Worm (Caenorhabditis elegans) whole organism, late embryonic: ENCODE measurements around the gene F26D2.16.
A peak's percentile ranks its signal among the peaks of the same experiment; 100 is the strongest.

Experiments
- K09A11.1 ChIP-seq: sonication (generic microtip); optimal IDR thresholded peaks from 2 replicates; lab custom pipeline; 2017; ENCODE audit warnings: antibody characterized with exemption, mild to moderate bottlenecking, missing genetic modification characterization, missing compliant biosample characterization; ENCODE audit not compliant: insufficient read depth
- T23F11.4 ChIP-seq: fragments of 200-800 bp; sonication (Bioruptor generic); optimal IDR thresholded peaks from 2 replicates; lab custom pipeline; 2018; ENCODE audit warnings: mild to moderate bottlenecking, missing genetic modification characterization, missing compliant biosample characterization
- Y22D7AL.16 ChIP-seq: sonication (generic microtip); optimal IDR thresholded peaks from 2 replicates; lab custom pipeline; 2016; ENCODE audit warnings: missing genetic modification characterization, missing compliant biosample characterization
- ahr-1 ChIP-seq: sonication (generic microtip); optimal IDR thresholded peaks from 2 replicates; lab custom pipeline; 2016; ENCODE audit warnings: missing genetic modification characterization, missing compliant biosample characterization
- ama-1 ChIP-seq: fragments of 150-350 bp; optimal IDR thresholded peaks from 2 replicates; lab custom pipeline; 2014
- ceh-14 ChIP-seq: sonication (generic microtip); optimal IDR thresholded peaks from 2 replicates; lab custom pipeline; 2016; ENCODE audit warnings: missing genotype, missing genetic modification characterization, missing compliant biosample characterization
- ceh-22 ChIP-seq: sonication (generic microtip); optimal IDR thresholded peaks from 2 replicates; lab custom pipeline; 2017; ENCODE audit warnings: missing biosample characterization, missing genetic modification characterization
- ceh-24 ChIP-seq: sonication (generic microtip); optimal IDR thresholded peaks from 2 replicates; lab custom pipeline; 2016; ENCODE audit warnings: mild to moderate bottlenecking, missing genetic modification characterization, missing compliant biosample characterization
- ceh-31 ChIP-seq: sonication (generic microtip); optimal IDR thresholded peaks from 2 replicates; lab custom pipeline; 2016; ENCODE audit warnings: missing genetic modification characterization, missing compliant biosample characterization
- ceh-34 ChIP-seq: sonication (generic microtip); optimal IDR thresholded peaks from 2 replicates; lab custom pipeline; 2016; ENCODE audit warnings: mild to moderate bottlenecking, missing genetic modification characterization, missing compliant biosample characterization
- ceh-48 ChIP-seq: sonication (generic microtip); optimal IDR thresholded peaks from 2 replicates; lab custom pipeline; 2016; ENCODE audit warnings: missing genetic modification characterization, inconsistent platforms, missing compliant biosample characterization
- elt-4 ChIP-seq: sonication (generic microtip); optimal IDR thresholded peaks from 2 replicates; lab custom pipeline; 2016; ENCODE audit warnings: missing genetic modification characterization, missing compliant biosample characterization
- ets-4 ChIP-seq: sonication (generic microtip); optimal IDR thresholded peaks from 2 replicates; lab custom pipeline; 2016; ENCODE audit warnings: missing genetic modification characterization, missing compliant biosample characterization
- eyg-1 ChIP-seq: sonication (generic microtip); optimal IDR thresholded peaks from 2 replicates; lab custom pipeline; 2016; ENCODE audit warnings: missing genotype, missing genetic modification characterization, missing compliant biosample characterization
- fax-1 ChIP-seq: sonication (generic microtip); optimal IDR thresholded peaks from 2 replicates; lab custom pipeline; 2016; ENCODE audit warnings: missing genotype, missing genetic modification characterization, missing compliant biosample characterization
- fkh-6 ChIP-seq: sonication (generic microtip); optimal IDR thresholded peaks from 2 replicates; lab custom pipeline; 2016; ENCODE audit warnings: missing genetic modification characterization, missing compliant biosample characterization
- gmeb-2 ChIP-seq: sonication (generic microtip); optimal IDR thresholded peaks from 2 replicates; lab custom pipeline; 2016; ENCODE audit warnings: missing genetic modification characterization, inconsistent platforms, missing compliant biosample characterization
- hlh-15 ChIP-seq: sonication (generic microtip); optimal IDR thresholded peaks from 2 replicates; lab custom pipeline; 2016; ENCODE audit warnings: missing genetic modification characterization, missing compliant biosample characterization
- hlh-6 ChIP-seq: sonication (generic microtip); optimal IDR thresholded peaks from 2 replicates; lab custom pipeline; 2016; ENCODE audit warnings: missing genotype, missing genetic modification characterization, missing compliant biosample characterization
- lin-11 ChIP-seq: fragments of 200-800 bp; sonication (Bioruptor generic); optimal IDR thresholded peaks from 2 replicates; lab custom pipeline; 2018; ENCODE audit warnings: mild to moderate bottlenecking, missing genetic modification characterization, missing compliant biosample characterization
- madf-2 ChIP-seq: sonication (generic microtip); optimal IDR thresholded peaks from 2 replicates; lab custom pipeline; 2017; ENCODE audit warnings: missing genetic modification characterization, missing compliant biosample characterization
- odd-2 ChIP-seq: sonication (generic microtip); optimal IDR thresholded peaks from 2 replicates; lab custom pipeline; 2017; ENCODE audit warnings: antibody characterized with exemption, mild to moderate bottlenecking, missing genetic modification characterization, missing compliant biosample characterization
- pat-9 ChIP-seq: fragments of 200-800 bp; sonication (Bioruptor generic); optimal IDR thresholded peaks from 2 replicates; lab custom pipeline; 2018; ENCODE audit warnings: mild to moderate bottlenecking, missing genetic modification characterization, moderate library complexity, missing compliant biosample characterization
- pax-1 ChIP-seq: fragments of 150-350 bp; optimal IDR thresholded peaks from 2 replicates; lab custom pipeline; 2014; ENCODE audit warnings: missing biosample characterization, missing genetic modification characterization
- pha-2 ChIP-seq: sonication (generic microtip); optimal IDR thresholded peaks from 2 replicates; lab custom pipeline; 2017; ENCODE audit warnings: mild to moderate bottlenecking, missing genetic modification characterization, missing compliant biosample characterization
- pha-4 ChIP-seq: fragments of 150-350 bp; optimal IDR thresholded peaks from 2 replicates; lab custom pipeline; 2018; ENCODE audit warnings: missing biosample characterization, missing genetic modification reagents, missing genetic modification characterization
- pros-1 ChIP-seq: fragments of 150-350 bp; optimal IDR thresholded peaks from 2 replicates; lab custom pipeline; 2014; ENCODE audit warnings: missing biosample characterization, missing genetic modification reagents, missing genetic modification characterization
- rnt-1 ChIP-seq: sonication (generic microtip); optimal IDR thresholded peaks from 2 replicates; lab custom pipeline; 2016; ENCODE audit warnings: missing genetic modification characterization, missing compliant biosample characterization
- sox-4 ChIP-seq: sonication (generic microtip); optimal IDR thresholded peaks from 2 replicates; lab custom pipeline; 2017; ENCODE audit warnings: mild to moderate bottlenecking, missing genetic modification characterization, inconsistent platforms, missing compliant biosample characterization
- ttx-3 ChIP-seq: sonication (generic microtip); optimal IDR thresholded peaks from 2 replicates; lab custom pipeline; 2016; ENCODE audit warnings: missing genetic modification reagents, missing genetic modification characterization, missing compliant biosample characterization
- unc-3 ChIP-seq, 2 experiments: fragments of 200-800 bp in 1 of 2; sonication (Bioruptor generic) in 1 of 2; sonication (generic microtip) in 1 of 2; conservative IDR thresholded peaks in 1 of 2; optimal IDR thresholded peaks in 1 of 2; 2 replicates each; pipeline versions ENCODE4 v1.3.6 to Lab custom; 2016 to 2022; ENCODE audit warnings: missing compliant biosample characterization in 2 of 2, missing genetic modification characterization in 2 of 2, missing genetic modification reagents in 1 of 2
- unc-42 ChIP-seq: sonication (generic microtip); optimal IDR thresholded peaks from 2 replicates; lab custom pipeline; 2016; ENCODE audit warnings: missing genotype, missing genetic modification characterization, missing compliant biosample characterization
- zip-5 ChIP-seq: sonication (generic microtip); optimal IDR thresholded peaks from 2 replicates; lab custom pipeline; 2016; ENCODE audit warnings: missing genetic modification characterization, missing compliant biosample characterization

Gene F26D2.16

DNA sequence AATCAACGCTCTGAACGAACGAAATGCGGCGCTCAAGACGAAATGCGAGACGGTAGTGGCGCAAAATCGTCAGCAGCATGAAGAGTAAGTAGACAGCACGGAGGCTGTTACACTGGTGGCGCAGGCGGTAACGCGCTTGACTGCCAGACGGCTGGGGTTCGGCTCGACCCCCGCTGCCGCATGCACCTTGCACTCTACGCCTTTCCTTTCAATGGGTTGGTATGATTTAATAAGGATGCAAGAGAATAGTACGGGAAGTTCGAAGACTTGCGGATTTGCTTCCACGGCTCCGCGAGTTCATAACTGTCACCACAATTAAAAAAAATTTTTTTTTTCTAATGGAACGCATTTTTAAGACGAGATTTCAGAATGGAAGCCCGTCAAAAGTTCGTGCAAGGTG, 49.6 kb downstream of the F26D2.16 start (continued):
- TF ChIP-seq hlh-15 (tag; lab: Kevin White, UChicago) (peak; percentile 34), ceh-48 (tag; lab: Kevin White, UChicago) (no peak), rnt-1 (tag; lab: Kevin White, UChicago) (peak; percentile 61), eyg-1 (tag; lab: Kevin White, UChicago) (peak; percentile 59), odd-2 (tag; lab: Kevin White, UChicago) (no peak), ets-4 (tag; lab: Kevin White, UChicago) (no peak), pax-1 (tag; lab: Kevin White, UChicago) (no peak), T23F11.4 (no peak), ama-1 (lab: Kevin White, UChicago) (no peak), ceh-24 (tag; lab: Kevin White, UChicago) (no peak), ceh-22 (tag; lab: Kevin White, UChicago) (no peak), Y22D7AL.16 (peak; percentile 52), madf-2 (tag; lab: Kevin White, UChicago) (peak; percentile 54), pha-2 (tag; lab: Kevin White, UChicago) (peak; percentile 78), K09A11.1 (tag; lab: Kevin White, UChicago) (no peak), ceh-14 (tag; lab: Kevin White, UChicago) (peak; percentile 29), fax-1 (tag; lab: Kevin White, UChicago) (peak; percentile 60), fkh-6 (tag; lab: Kevin White, UChicago) (peak; percentile 48), zip-5 (tag; lab: Kevin White, UChicago) (peak; percentile 38), unc-42 (tag; lab: Kevin White, UChicago) (peak; percentile 41), pha-4 (tag; lab: Kevin White, UChicago) (no peak), pat-9 (tag; lab: Kevin White, UChicago) (peak; percentile 65), ceh-31 (tag; lab: Kevin White, UChicago) (peak; percentile 47), ceh-34 (tag; lab: Kevin White, UChicago) (peak; percentile 69), ahr-1 (tag; lab: Kevin White, UChicago) (no peak), sox-4 (tag; lab: Kevin White, UChicago) (peak; percentile 47), lin-11 (tag; lab: Kevin White, UChicago) (peak; percentile 45), ttx-3 (tag; lab: Kevin White, UChicago) (peak; percentile 44), unc-3 (GFP tag; conservative IDR thresholded peaks at IDR 0.05; lab: Robert Waterston, UW) (peak; percentile 49; the same call in 1 of the 2 replicates), unc-3 (tag; optimal IDR thresholded peaks at IDR 0.05; lab: Kevin White, UChicago) (peak; percentile 35), hlh-6 (tag; lab: Kevin White, UChicago) (peak; percentile 73), gmeb-2 (peak; percentile 69), pros-1 (peak; percentile 72), elt-4 (tag; lab: Kevin White, UChicago) (peak; percentile 81)
